Fruit fly (Drosophila melanogaster) whole organism, wandering third instar larva: ENCODE results near the gene CG31300.

Source experiments
- Abd-B ChIP-seq: fragments of >200 bp; optimal IDR thresholded peaks from 2 replicates; lab custom pipeline; 2017; ENCODE audit warnings: missing biosample characterization, missing genetic modification characterization
- CG32264 ChIP-seq: fragments of 200-800 bp; sonication (Bioruptor generic); optimal IDR thresholded peaks from 2 replicates; lab custom pipeline; 2016; ENCODE audit warnings: missing biosample characterization, missing genetic modification characterization
- CG9705 ChIP-seq: fragments of 200-800 bp; sonication (Bioruptor generic); optimal IDR thresholded peaks from 2 replicates; lab custom pipeline; 2018; ENCODE audit warnings: missing biosample characterization, mild to moderate bottlenecking, missing genetic modification characterization
- CrebA ChIP-seq: fragments of 200-800 bp; sonication (Bioruptor generic); optimal IDR thresholded peaks from 2 replicates; lab custom pipeline; 2016; ENCODE audit warnings: missing biosample characterization, mild to moderate bottlenecking, missing genetic modification characterization, borderline replicate concordance
- Dfd ChIP-seq: fragments of >200 bp; optimal IDR thresholded peaks from 2 replicates; lab custom pipeline; 2017; ENCODE audit warnings: missing biosample characterization, missing genetic modification characterization
- Dif ChIP-seq: fragments of 200-275, 200-300 bp; sonication (Bioruptor generic); optimal IDR thresholded peaks from 2 replicates; lab custom pipeline; 2018; ENCODE audit warnings: missing biosample characterization, missing genetic modification characterization; ENCODE audit not compliant: partially characterized antibody
- GATAd ChIP-seq: sonication (Bioruptor generic); optimal IDR thresholded peaks from 2 replicates; lab custom pipeline; 2016; ENCODE audit warnings: missing biosample characterization, missing genetic modification characterization
- HLH106 ChIP-seq: fragments of 200-800 bp; optimal IDR thresholded peaks from 3 replicates; lab custom pipeline; 2019; ENCODE audit warnings: missing biosample characterization, mild to moderate bottlenecking, missing genetic modification characterization, moderate library complexity
- Hnf4 ChIP-seq: fragments of 200-800 bp; sonication (Bioruptor generic); optimal IDR thresholded peaks from 2 replicates; lab custom pipeline; 2016; ENCODE audit warnings: missing biosample characterization, mild to moderate bottlenecking, missing genetic modification characterization
- Hr78 ChIP-seq: fragments of >200 bp; optimal IDR thresholded peaks from 2 replicates; lab custom pipeline; 2017; ENCODE audit warnings: missing biosample characterization, missing genetic modification characterization
- Hr83 ChIP-seq: fragments of 200-300 bp; sonication (Bioruptor generic); optimal IDR thresholded peaks from 2 replicates; lab custom pipeline; 2016; ENCODE audit warnings: missing biosample characterization, mild to moderate bottlenecking, missing genetic modification characterization, moderate library complexity; ENCODE audit not compliant: poor library complexity, severe bottlenecking
- Jra ChIP-seq: sonication (Bioruptor generic); optimal IDR thresholded peaks from 2 replicates; lab custom pipeline; 2016; ENCODE audit warnings: missing biosample characterization, missing genetic modification characterization
- Mio ChIP-seq: sonication (Bioruptor generic); optimal IDR thresholded peaks from 2 replicates; lab custom pipeline; 2016; ENCODE audit warnings: missing biosample characterization, missing genetic modification characterization
- Myc ChIP-seq: fragments of >200 bp; optimal IDR thresholded peaks from 2 replicates; lab custom pipeline; 2017
- N ChIP-seq: fragments of >200 bp; optimal IDR thresholded peaks from 2 replicates; lab custom pipeline; 2018; ENCODE audit warnings: missing biosample characterization, missing external identifiers, missing genetic modification characterization
- OdsH ChIP-seq: fragments of 200-800 bp; sonication (Bioruptor generic); optimal IDR thresholded peaks from 2 replicates; lab custom pipeline; 2016; ENCODE audit warnings: missing biosample characterization, mild to moderate bottlenecking, missing genetic modification characterization
- Rel ChIP-seq, 2 experiments: fragments of 200-800 bp; sonication (Bioruptor generic) in 1 of 2; optimal IDR thresholded peaks; 2 replicates in 1 of 2; 3 replicates in 1 of 2; lab custom pipeline; 2016 to 2019; ENCODE audit warnings: mild to moderate bottlenecking in 2 of 2, missing biosample characterization in 2 of 2, missing genetic modification characterization in 2 of 2, moderate library complexity in 1 of 2
- Sp1 ChIP-seq: fragments of 200-800 bp; sonication (Bioruptor generic); optimal IDR thresholded peaks from 3 replicates; lab custom pipeline; 2019; ENCODE audit warnings: missing biosample characterization, mild to moderate bottlenecking, missing genetic modification characterization, moderate library complexity
- Vsx2 ChIP-seq: fragments of 200-300, 225-300 bp; sonication (Bioruptor generic); optimal IDR thresholded peaks from 2 replicates; lab custom pipeline; 2018; ENCODE audit warnings: missing biosample characterization, missing genetic modification characterization; ENCODE audit not compliant: partially characterized antibody
- br ChIP-seq: fragments of 200-800 bp; sonication (Bioruptor generic); optimal IDR thresholded peaks from 2 replicates; lab custom pipeline; 2016; ENCODE audit warnings: missing biosample characterization, missing genetic modification characterization
- brk ChIP-seq: fragments of 200-800 bp; sonication (Bioruptor generic); optimal IDR thresholded peaks from 2 replicates; lab custom pipeline; 2016; ENCODE audit warnings: missing biosample characterization, mild to moderate bottlenecking, missing genetic modification characterization
- dl ChIP-seq, 2 experiments: fragments of 175-275, 200-275 bp in 1 of 2; fragments of 200-275 bp in 1 of 2; sonication (Bioruptor generic); optimal IDR thresholded peaks; lab custom pipeline; 2018; ENCODE audit warnings: mild to moderate bottlenecking in 2 of 2, missing biosample characterization in 2 of 2, missing genetic modification characterization in 2 of 2, moderate library complexity in 2 of 2; ENCODE audit not compliant: partially characterized antibody in 2 of 2, insufficient read depth in 1 of 2
- dmrt93B ChIP-seq: fragments of 200-800 bp; sonication (Bioruptor generic); optimal IDR thresholded peaks from 2 replicates; lab custom pipeline; 2018; ENCODE audit warnings: missing biosample characterization, mild to moderate bottlenecking, missing genetic modification characterization
- dsf ChIP-seq: sonication (Bioruptor generic); optimal IDR thresholded peaks from 2 replicates; lab custom pipeline; 2016; ENCODE audit warnings: missing biosample characterization, missing genetic modification characterization, borderline replicate concordance
- ey ChIP-seq: fragments of 200-800 bp; sonication (Bioruptor generic); optimal IDR thresholded peaks from 2 replicates; lab custom pipeline; 2016; ENCODE audit warnings: missing biosample characterization, missing genetic modification characterization
- foxo ChIP-seq, 2 experiments: fragments of 200-800 bp; sonication (Bioruptor generic); optimal IDR thresholded peaks; 2 replicates in 1 of 2; 3 replicates in 1 of 2; lab custom pipeline; 2016 to 2017; ENCODE audit warnings: missing biosample characterization in 2 of 2, missing genetic modification characterization in 2 of 2
- fru ChIP-seq: fragments of 200-800 bp; sonication (Bioruptor generic); optimal IDR thresholded peaks from 3 replicates; lab custom pipeline; 2016; ENCODE audit warnings: missing biosample characterization, mild to moderate bottlenecking, missing genetic modification characterization
- h ChIP-seq: fragments of 200-800 bp; sonication (Bioruptor generic); optimal IDR thresholded peaks from 3 replicates; lab custom pipeline; 2016; ENCODE audit warnings: missing biosample characterization, mild to moderate bottlenecking, missing genetic modification characterization
- jim ChIP-seq: fragments of 175-275, 200-325 bp; sonication (Bioruptor generic); optimal IDR thresholded peaks from 2 replicates; lab custom pipeline; 2016; ENCODE audit warnings: missing biosample characterization, mild to moderate bottlenecking, missing genetic modification characterization
- lola ChIP-seq: fragments of >200 bp; optimal IDR thresholded peaks from 2 replicates; lab custom pipeline; 2017; ENCODE audit warnings: missing biosample characterization, missing genetic modification characterization
- pan ChIP-seq: fragments of >200 bp; optimal IDR thresholded peaks from 2 replicates; lab custom pipeline; 2017
- psq ChIP-seq: fragments of 200-800 bp; sonication (Bioruptor generic); optimal IDR thresholded peaks from 3 replicates; lab custom pipeline; 2017; ENCODE audit warnings: missing biosample characterization, mild to moderate bottlenecking, missing genetic modification characterization, moderate library complexity
- rgr ChIP-seq: fragments of 200-800 bp; sonication (Bioruptor generic); optimal IDR thresholded peaks from 3 replicates; lab custom pipeline; 2016; ENCODE audit warnings: missing biosample characterization, mild to moderate bottlenecking, missing genetic modification characterization
- sage ChIP-seq: fragments of 200-800 bp; sonication (Bioruptor generic); optimal IDR thresholded peaks from 2 replicates; lab custom pipeline; 2016; ENCODE audit warnings: missing biosample characterization, mild to moderate bottlenecking, missing genetic modification characterization
- sv ChIP-seq: fragments of 200-800 bp; sonication (Bioruptor generic); optimal IDR thresholded peaks from 3 replicates; lab custom pipeline; 2016; ENCODE audit warnings: missing biosample characterization, missing genetic modification characterization
- tai ChIP-seq: sonication (Bioruptor generic); optimal IDR thresholded peaks from 2 replicates; lab custom pipeline; 2016; ENCODE audit warnings: missing biosample characterization, missing genetic modification characterization
- usp ChIP-seq: fragments of >200 bp; optimal IDR thresholded peaks from 2 replicates; lab custom pipeline; 2017; ENCODE audit warnings: missing biosample characterization, missing genetic modification characterization
- woc ChIP-seq: sonication (Bioruptor generic); optimal IDR thresholded peaks from 2 replicates; lab custom pipeline; 2016; ENCODE audit warnings: missing biosample characterization, mild to moderate bottlenecking, missing genetic modification characterization

CG31300 gene

dm6 chr3R:25260670-25261069 lies 22.8 kb upstream of the CG31300 start:
- TF ChIP-seq psq (GFP tag; lab: Kevin White, UChicago) (no peak), CG9705 (GFP tag; lab: Kevin White, UChicago) (no peak), Rel (GFP tag; optimal IDR thresholded peaks at IDR 0.05; lab: Kevin White, UChicago) (no peak), Rel (tag; optimal IDR thresholded peaks at IDR 0.05; lab: Kevin White, UChicago) (no peak), h (no peak), sv (GFP tag; lab: Kevin White, UChicago) (no peak), Hr83 (GFP tag; lab: Kevin White, UChicago) (no peak), dsf (no peak), dmrt93B (no peak), Vsx2 (GFP tag; lab: Kevin White, UChicago) (no peak), foxo (GFP tag; optimal IDR thresholded peaks at IDR 0.05; lab: Kevin White, UChicago) (no peak), usp (GFP tag; lab: Kevin White, UChicago) (no peak), CrebA (GFP tag; lab: Kevin White, UChicago) (no peak), OdsH (GFP tag; lab: Kevin White, UChicago) (no peak), Dfd (no peak), Jra (GFP tag; lab: Kevin White, UChicago) (no peak), CG32264 (no peak), ey (no peak), HLH106 (tag; lab: Kevin White, UChicago) (no peak)

dm6 chr3R:25262322-25262761 lies 21.1 kb upstream of the CG31300 start, which contains the start of the genes Kdsr and CG11858:
Kdsr (minus strand) TSS chr3R:25262498.
CG11858 (plus strand) TSS chr3R:25262741.
- TF ChIP-seq CrebA (GFP tag; lab: Kevin White, UChicago) (no peak), lola (GFP tag; lab: Kevin White, UChicago) (no peak), OdsH (GFP tag; lab: Kevin White, UChicago) (peak; percentile 55), foxo (GFP tag; optimal IDR thresholded peaks at IDR 0.05; lab: Kevin White, UChicago) (peak; percentile 25 to 79), Vsx2 (GFP tag; lab: Kevin White, UChicago) (no peak), Hnf4 (GFP tag; lab: Kevin White, UChicago) (no peak), Dif (no peak), Jra (GFP tag; lab: Kevin White, UChicago) (peak; percentile 62), dsf (no peak), CG9705 (GFP tag; lab: Kevin White, UChicago) (peak; percentile 72), brk (GFP tag; lab: Kevin White, UChicago) (no peak), psq (GFP tag; lab: Kevin White, UChicago) (peak; percentile 52), Rel (GFP tag; optimal IDR thresholded peaks at IDR 0.05; lab: Kevin White, UChicago) (no peak), Rel (tag; optimal IDR thresholded peaks at IDR 0.05; lab: Kevin White, UChicago) (peak; percentile 53), N (no peak), rgr (GFP tag; lab: Kevin White, UChicago) (peak; percentile 71), dmrt93B (no peak), br (GFP tag; lab: Kevin White, UChicago) (peak; percentile 72), Dfd (no peak), fru (GFP tag; lab: Kevin White, UChicago) (peak; percentile 75), CG32264 (peak; percentile 36), sv (GFP tag; lab: Kevin White, UChicago) (peak; percentile 67), Hr83 (GFP tag; lab: Kevin White, UChicago) (no peak), woc (GFP tag; lab: Kevin White, UChicago) (peak; percentile 93), GATAd (peak; percentile 57), Sp1 (GFP tag; lab: Kevin White, UChicago) (peak; percentile 74), usp (GFP tag; lab: Kevin White, UChicago) (no peak), sage (no peak), dl (GFP tag; optimal IDR thresholded peaks at IDR 0.05; lab: Kevin White, UChicago; ENCODE audit: insufficient read depth in 1 of 2, partially characterized antibody in 2 of 2) (no peak), tai (GFP tag; lab: Kevin White, UChicago) (no peak), HLH106 (tag; lab: Kevin White, UChicago) (peak; percentile 72), ey (peak; percentile 75), Myc (peak; percentile 99), Mio (GFP tag; lab: Kevin White, UChicago) (no peak), Abd-B (GFP tag; lab: Kevin White, UChicago) (no peak), jim (GFP tag; lab: Kevin White, UChicago) (no peak), h (peak; percentile 83), pan (lab: Kevin White, UChicago) (no peak), Hr78 (GFP tag; lab: Kevin White, UChicago) (no peak)
